Worm (Caenorhabditis elegans): ENCODE data around the gene B0478.3.

DNA sequence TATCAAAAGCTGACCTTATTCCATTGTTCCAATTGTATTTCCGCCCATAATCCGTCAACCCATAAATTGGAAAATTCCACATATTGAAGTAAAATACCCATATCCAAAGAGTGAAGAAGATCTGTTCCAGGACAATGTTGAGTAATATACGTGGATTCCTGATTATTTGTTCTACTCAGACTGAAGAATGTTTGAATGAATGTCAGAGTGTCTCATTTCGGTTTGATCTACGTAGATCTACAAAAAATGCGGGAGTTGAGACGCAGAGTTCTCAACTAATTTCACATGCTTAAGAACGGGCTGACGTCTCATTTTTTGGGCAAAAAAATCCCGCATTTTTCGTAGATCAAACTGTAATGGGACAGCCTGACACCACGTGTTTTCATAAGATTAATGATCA lies 8.0 kb upstream of the B0478.3 start, which contains the start of gene nhr-249:
- no peak for TF ChIP-seq sea-2 (GFP tag; IDR thresholded peaks at IDR 0.05)
- no peak for TF ChIP-seq ztf-18 (tag; optimal IDR thresholded peaks at IDR 0.05)
- TF ChIP-seq him-1 (tag; optimal IDR thresholded peaks at IDR 0.05) = no peak
- no peak for TF ChIP-seq die-1 (tag; optimal IDR thresholded peaks at IDR 0.05)
- TF ChIP-seq nfya-1 (tag; optimal IDR thresholded peaks at IDR 0.05; ENCODE audit: borderline replicate concordance, insufficient read depth) = no peak
- no peak for TF ChIP-seq aptf-3 (GFP tag; IDR thresholded peaks at IDR 0.05)
- no peak for TF ChIP-seq F10E7.11 (tag; optimal IDR thresholded peaks at IDR 0.05)
- no peak for TF ChIP-seq madf-10 (tag; optimal IDR thresholded peaks at IDR 0.05)
